In genomic region chr2L:22146247-22146646, dm6 we compare ENCODE assay signal across 1 fruit fly cellular context.
A peak's percentile ranks its signal among the peaks of the same experiment; 100 is the strongest.
TF ChIP-seq lines count a peak whose summit lies in the region.

No protein-coding gene starts in this region.

TF ChIP-seq in whole organism, embryonic, 481 proteins besides CTCF, POLR2A, EP300 and RAD21 (continued from another document and continues in another):
- TF ChIP-seq gcm2 (GFP tag; optimal IDR thresholded peaks at IDR 0.05; lab: Kevin White, UChicago) = no peak
- TF ChIP-seq so (GFP tag; IDR thresholded peaks at IDR 0.05; lab: Robert Waterston, UW) = no peak
- TF ChIP-seq Gug (GFP tag; IDR thresholded peaks at IDR 0.05; lab: Robert Waterston, UW) = no peak
- TF ChIP-seq Adf1 (GFP tag; IDR thresholded peaks at IDR 0.05; lab: Robert Waterston, UW) = no peak
- no peak for TF ChIP-seq dysf (GFP tag; IDR thresholded peaks at IDR 0.05; lab: Robert Waterston, UW)
- TF ChIP-seq ERR (GFP tag; optimal IDR thresholded peaks at IDR 0.05; lab: Kevin White, UChicago) = no peak
- no peak for TF ChIP-seq Atf6 (GFP tag; IDR thresholded peaks at IDR 0.05; lab: Robert Waterston, UW)
- no peak for TF ChIP-seq croc (GFP tag; conservative IDR thresholded peaks at IDR 0.05; lab: Robert Waterston, UW)
- TF ChIP-seq Dbx (GFP tag; IDR thresholded peaks at IDR 0.05; lab: Robert Waterston, UW) = no peak
- TF ChIP-seq CG14014 (GFP tag; IDR thresholded peaks at IDR 0.05; lab: Robert Waterston, UW) = no peak
- no peak for TF ChIP-seq nom (GFP tag; optimal IDR thresholded peaks at IDR 0.05; lab: Kevin White, UChicago)
- TF ChIP-seq gsb (GFP tag; IDR thresholded peaks at IDR 0.05; lab: Robert Waterston, UW) = no peak
- TF ChIP-seq CG2875 (GFP tag; optimal IDR thresholded peaks at IDR 0.05; lab: Kevin White, UChicago) = no peak
- TF ChIP-seq CG9876 (GFP tag; optimal IDR thresholded peaks at IDR 0.05; lab: Kevin White, UChicago) = no peak
- no peak for TF ChIP-seq Optix (GFP tag; IDR thresholded peaks at IDR 0.05; lab: Robert Waterston, UW)
- no peak for TF ChIP-seq tio (GFP tag; optimal IDR thresholded peaks at IDR 0.05; lab: Kevin White, UChicago)
- no peak for TF ChIP-seq Lhr (GFP tag; optimal IDR thresholded peaks at IDR 0.05; lab: Kevin White, UChicago)
- no peak for TF ChIP-seq CG12391 (tag; optimal IDR thresholded peaks at IDR 0.05; lab: Kevin White, UChicago)
- TF ChIP-seq CG2678 (tag; optimal IDR thresholded peaks at IDR 0.05; lab: Kevin White, UChicago) = no peak
- TF ChIP-seq CG13296 (GFP tag; optimal IDR thresholded peaks at IDR 0.05; lab: Kevin White, UChicago) = no peak
- TF ChIP-seq ham (GFP tag; IDR thresholded peaks at IDR 0.05; lab: Robert Waterston, UW) = no peak
- no peak for TF ChIP-seq Bteb2 (GFP tag; optimal IDR thresholded peaks at IDR 0.05; lab: Kevin White, UChicago)
- TF ChIP-seq H2.0 (GFP tag; IDR thresholded peaks at IDR 0.05; lab: Robert Waterston, UW) = no peak
- no peak for TF ChIP-seq seq (GFP tag; IDR thresholded peaks at IDR 0.05; lab: Robert Waterston, UW)
- no peak for TF ChIP-seq Aef1 (GFP tag; IDR thresholded peaks at IDR 0.05; lab: Robert Waterston, UW)
- TF ChIP-seq CG7271 (tag; optimal IDR thresholded peaks at IDR 0.05; lab: Kevin White, UChicago) = no peak
- 0 out of 3 replicates have a peak, but pooled peaks have one; percentile 8 for TF ChIP-seq H15 (GFP tag; IDR thresholded peaks at IDR 0.05; lab: Robert Waterston, UW)
- TF ChIP-seq CoRest (tag; optimal IDR thresholded peaks at IDR 0.05; lab: Kevin White, UChicago) = no peak
- peak; percentile 67 for TF ChIP-seq unc-4 (GFP tag; IDR thresholded peaks at IDR 0.05; lab: Robert Waterston, UW; ENCODE audit: partially characterized antibody)
- TF ChIP-seq nmo (GFP tag; optimal IDR thresholded peaks at IDR 0.05; lab: Kevin White, UChicago) = no peak
- TF ChIP-seq chif (GFP tag; optimal IDR thresholded peaks at IDR 0.05; lab: Kevin White, UChicago) = no peak
- TF ChIP-seq HLH4C (GFP tag; IDR thresholded peaks at IDR 0.05; lab: Robert Waterston, UW; ENCODE audit: partially characterized antibody) = peak; percentile 49; the same call in 2 of the 3 replicates
- TF ChIP-seq run (tag; optimal IDR thresholded peaks at IDR 0.05; lab: Kevin White, UChicago) = no peak
- TF ChIP-seq CG5180 (GFP tag; optimal IDR thresholded peaks at IDR 0.05; lab: Kevin White, UChicago) = no peak
- no peak for TF ChIP-seq slp2 (GFP tag; optimal IDR thresholded peaks at IDR 0.05; lab: Kevin White, UChicago)
- no peak for TF ChIP-seq ssp (GFP tag; IDR thresholded peaks at IDR 0.05; lab: Robert Waterston, UW)
- TF ChIP-seq Ada2b (GFP tag; IDR thresholded peaks at IDR 0.05; lab: Robert Waterston, UW) = no peak
- no peak for TF ChIP-seq CG2889 (GFP tag; IDR thresholded peaks at IDR 0.05; lab: Robert Waterston, UW)
- no peak for TF ChIP-seq bowl (GFP tag; IDR thresholded peaks at IDR 0.05; lab: Robert Waterston, UW)
- TF ChIP-seq HHEX (GFP tag; optimal IDR thresholded peaks at IDR 0.05; lab: Kevin White, UChicago) = no peak
- no peak for TF ChIP-seq pum (GFP tag; optimal IDR thresholded peaks at IDR 0.05; lab: Kevin White, UChicago)
- TF ChIP-seq CG5953 (GFP tag; IDR thresholded peaks at IDR 0.05; lab: Robert Waterston, UW) = no peak
- TF ChIP-seq E2f1 (GFP tag; IDR thresholded peaks at IDR 0.05; lab: Robert Waterston, UW) = no peak
- no peak for TF ChIP-seq Dref (GFP tag; IDR thresholded peaks at IDR 0.05; lab: Robert Waterston, UW)
- TF ChIP-seq cato (GFP tag; optimal IDR thresholded peaks at IDR 0.05; lab: Kevin White, UChicago; ENCODE audit: borderline replicate concordance) = no peak
- no peak for TF ChIP-seq dpn (GFP tag; optimal IDR thresholded peaks at IDR 0.05; lab: Kevin White, UChicago)
- no peak for TF ChIP-seq pfk (GFP tag; optimal IDR thresholded peaks at IDR 0.05; lab: Kevin White, UChicago)
- no peak for TF ChIP-seq fu2 (GFP tag; optimal IDR thresholded peaks at IDR 0.05; lab: Kevin White, UChicago)
- TF ChIP-seq toy (GFP tag; IDR thresholded peaks at IDR 0.05; lab: Robert Waterston, UW) = no peak
- no peak for TF ChIP-seq CG17802 (tag; optimal IDR thresholded peaks at IDR 0.05; lab: Kevin White, UChicago)
- no peak for TF ChIP-seq CG17829 (tag; optimal IDR thresholded peaks at IDR 0.05; lab: Kevin White, UChicago)
- TF ChIP-seq CG11560 (tag; IDR thresholded peaks at IDR 0.05; lab: Robert Waterston, UW) = no peak
- no peak for TF ChIP-seq CG17612 (GFP tag; IDR thresholded peaks at IDR 0.05; lab: Robert Waterston, UW)
- no peak for TF ChIP-seq fd64A (GFP tag; optimal IDR thresholded peaks at IDR 0.05; lab: Kevin White, UChicago)
- TF ChIP-seq E2f2 (GFP tag; IDR thresholded peaks at IDR 0.05; lab: Robert Waterston, UW) = no peak
- no peak for TF ChIP-seq CG7987 (GFP tag; optimal IDR thresholded peaks at IDR 0.05; lab: Kevin White, UChicago)
- TF ChIP-seq CG4282 (GFP tag; optimal IDR thresholded peaks at IDR 0.05; lab: Kevin White, UChicago) = no peak
- TF ChIP-seq CG1832 (GFP tag; optimal IDR thresholded peaks at IDR 0.05; lab: Kevin White, UChicago) = no peak
- 0 out of 2 replicates have a peak, but pooled peaks have one; percentile 8 for TF ChIP-seq vvl (GFP tag; IDR thresholded peaks at IDR 0.05; lab: Robert Waterston, UW)
- TF ChIP-seq peb (GFP tag; IDR thresholded peaks at IDR 0.05; lab: Robert Waterston, UW) = no peak
- TF ChIP-seq CG34422 (GFP tag; IDR thresholded peaks at IDR 0.05; lab: Robert Waterston, UW) = 0 out of 3 replicates have a peak, but pooled peaks have one; percentile 18
- TF ChIP-seq Usf (GFP tag; optimal IDR thresholded peaks at IDR 0.05; lab: Kevin White, UChicago) = no peak
- no peak for TF ChIP-seq onecut (GFP tag; IDR thresholded peaks at IDR 0.05; lab: Robert Waterston, UW)
- no peak for TF ChIP-seq Hmx (GFP tag; optimal IDR thresholded peaks at IDR 0.05; lab: Kevin White, UChicago)
- no peak for TF ChIP-seq Nf-YC (tag; optimal IDR thresholded peaks at IDR 0.05; lab: Kevin White, UChicago)
- no peak for TF ChIP-seq lmd (GFP tag; IDR thresholded peaks at IDR 0.05; lab: Robert Waterston, UW)
- no peak for TF ChIP-seq CG12299 (tag; optimal IDR thresholded peaks at IDR 0.05; lab: Kevin White, UChicago)
- TF ChIP-seq fd96Cb (tag; optimal IDR thresholded peaks at IDR 0.05; lab: Kevin White, UChicago) = no peak
- TF ChIP-seq Bgb (GFP tag; IDR thresholded peaks at IDR 0.05; lab: Robert Waterston, UW; ENCODE audit: partially characterized antibody) = peak; percentile 50; the same call in 1 of the 2 replicates
- TF ChIP-seq Ptx1 (GFP tag; IDR thresholded peaks at IDR 0.05; lab: Robert Waterston, UW) = no peak
- no peak for TF ChIP-seq h (optimal IDR thresholded peaks at IDR 0.05; lab: Kevin White, UChicago)
- no peak for TF ChIP-seq CG10959 (GFP tag; IDR thresholded peaks at IDR 0.05; lab: Robert Waterston, UW)
- peak; percentile 48; the same call in 2 of the 3 replicates for TF ChIP-seq Doc3 (GFP tag; IDR thresholded peaks at IDR 0.05; lab: Robert Waterston, UW; ENCODE audit: partially characterized antibody)
- no peak for TF ChIP-seq tgo (GFP tag; IDR thresholded peaks at IDR 0.05; lab: Robert Waterston, UW)
- TF ChIP-seq CG14050 (GFP tag; IDR thresholded peaks at IDR 0.05; lab: Robert Waterston, UW) = no peak
- no peak for TF ChIP-seq gt (GFP tag; IDR thresholded peaks at IDR 0.05; lab: Robert Waterston, UW)
- no peak for TF ChIP-seq dimm (GFP tag; IDR thresholded peaks at IDR 0.05; lab: Robert Waterston, UW)
- no peak for TF ChIP-seq CG6813 (GFP tag; optimal IDR thresholded peaks at IDR 0.05; lab: Kevin White, UChicago)
- TF ChIP-seq Hr51 (GFP tag; optimal IDR thresholded peaks at IDR 0.05; lab: Kevin White, UChicago) = no peak
- no peak for TF ChIP-seq HmgZ (tag; optimal IDR thresholded peaks at IDR 0.05; lab: Kevin White, UChicago)
- no peak for TF ChIP-seq CG17912 (GFP tag; optimal IDR thresholded peaks at IDR 0.05; lab: Kevin White, UChicago)
- TF ChIP-seq Scr (GFP tag; IDR thresholded peaks at IDR 0.05; lab: Robert Waterston, UW; ENCODE audit: partially characterized antibody) = peak; percentile 57
- no peak for TF ChIP-seq dati (GFP tag; IDR thresholded peaks at IDR 0.05; lab: Robert Waterston, UW)
- TF ChIP-seq nau (GFP tag; optimal IDR thresholded peaks at IDR 0.05; lab: Kevin White, UChicago) = no peak
- TF ChIP-seq Hr3 (GFP tag; optimal IDR thresholded peaks at IDR 0.05; lab: Kevin White, UChicago) = no peak
- no peak for TF ChIP-seq CG6254 (GFP tag; optimal IDR thresholded peaks at IDR 0.05; lab: Kevin White, UChicago)
- TF ChIP-seq MBD-R2 (GFP tag; IDR thresholded peaks at IDR 0.05; lab: Robert Waterston, UW) = 0 out of 2 replicates have a peak, but pooled peaks have one; percentile 19
- no peak for TF ChIP-seq NFAT (GFP tag; IDR thresholded peaks at IDR 0.05; lab: Robert Waterston, UW)
- no peak for TF ChIP-seq CG3726 (GFP tag; IDR thresholded peaks at IDR 0.05; lab: Robert Waterston, UW)
- TF ChIP-seq CG9215 (GFP tag; IDR thresholded peaks at IDR 0.05; lab: Robert Waterston, UW) = no peak
- TF ChIP-seq CG32532 (GFP tag; IDR thresholded peaks at IDR 0.05; lab: Robert Waterston, UW) = no peak
- no peak for TF ChIP-seq mam (GFP tag; optimal IDR thresholded peaks at IDR 0.05; lab: Kevin White, UChicago)
- TF ChIP-seq Med (GFP tag; lab: Kevin White, UChicago) = no peak
- no peak for TF ChIP-seq ttk (GFP tag; IDR thresholded peaks at IDR 0.05; lab: Robert Waterston, UW)
- peak; percentile 28 for TF ChIP-seq Sry-δ (GFP tag; optimal IDR thresholded peaks at IDR 0.05; lab: Kevin White, UChicago)
- TF ChIP-seq CG32767 (GFP tag; IDR thresholded peaks at IDR 0.05; lab: Robert Waterston, UW) = no peak
- 0 out of 2 replicates have a peak, but pooled peaks have one; percentile 8 for TF ChIP-seq sob (GFP tag; IDR thresholded peaks at IDR 0.05; lab: Robert Waterston, UW)
- TF ChIP-seq ap (GFP tag; IDR thresholded peaks at IDR 0.05; lab: Robert Waterston, UW) = no peak
- TF ChIP-seq oc (tag; optimal IDR thresholded peaks at IDR 0.05; lab: Kevin White, UChicago) = no peak
- TF ChIP-seq CG8388 (GFP tag; optimal IDR thresholded peaks at IDR 0.05; lab: Kevin White, UChicago) = no peak
- no peak for TF ChIP-seq aop (GFP tag; IDR thresholded peaks at IDR 0.05; lab: Robert Waterston, UW)
- no peak for TF ChIP-seq Fer1 (GFP tag; optimal IDR thresholded peaks at IDR 0.05; lab: Kevin White, UChicago)
- no peak for TF ChIP-seq CG4820 (GFP tag; optimal IDR thresholded peaks at IDR 0.05; lab: Kevin White, UChicago)
- TF ChIP-seq psq (GFP tag; optimal IDR thresholded peaks at IDR 0.05; lab: Kevin White, UChicago) = no peak
- TF ChIP-seq CG10462 (GFP tag; optimal IDR thresholded peaks at IDR 0.05; lab: Kevin White, UChicago) = no peak
- TF ChIP-seq crc (GFP tag; optimal IDR thresholded peaks at IDR 0.05; lab: Kevin White, UChicago) = no peak
- TF ChIP-seq kni (GFP tag; optimal IDR thresholded peaks at IDR 0.05; lab: Kevin White, UChicago) = no peak
- TF ChIP-seq CG12942 (GFP tag; optimal IDR thresholded peaks at IDR 0.05; lab: Kevin White, UChicago) = no peak
- TF ChIP-seq Drgx (GFP tag; IDR thresholded peaks at IDR 0.05; lab: Robert Waterston, UW) = no peak
- no peak for TF ChIP-seq CG1024 (GFP tag; IDR thresholded peaks at IDR 0.05; lab: Robert Waterston, UW)
- no peak for TF ChIP-seq slbo (GFP tag; IDR thresholded peaks at IDR 0.05; lab: Robert Waterston, UW)
- TF ChIP-seq bbx (GFP tag; IDR thresholded peaks at IDR 0.05; lab: Robert Waterston, UW; ENCODE audit: partially characterized antibody) = peak; percentile 26; the same call in 1 of the 2 replicates
- TF ChIP-seq br (optimal IDR thresholded peaks at IDR 0.05; lab: Kevin White, UChicago) = no peak
- no peak for TF ChIP-seq yki (optimal IDR thresholded peaks at IDR 0.05; lab: Kevin White, UChicago)
- TF ChIP-seq CG30020 (tag; optimal IDR thresholded peaks at IDR 0.05; lab: Kevin White, UChicago) = no peak
- TF ChIP-seq sc (optimal IDR thresholded peaks at IDR 0.05; lab: Kevin White, UChicago) = no peak
- no peak for TF ChIP-seq sc (GFP tag; optimal IDR thresholded peaks at IDR 0.05; lab: Kevin White, UChicago)
- TF ChIP-seq kah (GFP tag; optimal IDR thresholded peaks at IDR 0.05; lab: Kevin White, UChicago) = no peak
- TF ChIP-seq Nf-YA (GFP tag; IDR thresholded peaks at IDR 0.05; lab: Robert Waterston, UW) = no peak
- TF ChIP-seq BtbVII (GFP tag; optimal IDR thresholded peaks at IDR 0.05; lab: Kevin White, UChicago) = no peak
- no peak for TF ChIP-seq CG3163 (GFP tag; optimal IDR thresholded peaks at IDR 0.05; lab: Kevin White, UChicago)
- TF ChIP-seq sug (tag; optimal IDR thresholded peaks at IDR 0.05; lab: Kevin White, UChicago) = no peak
- TF ChIP-seq Kr (GFP tag; optimal IDR thresholded peaks at IDR 0.05; lab: Kevin White, UChicago) = no peak
- no peak for TF ChIP-seq CG4360 (GFP tag; IDR thresholded peaks at IDR 0.05; lab: Robert Waterston, UW)
- TF ChIP-seq BEAF-32 (GFP tag; optimal IDR thresholded peaks at IDR 0.05; lab: Kevin White, UChicago) = peak; percentile 62
- TF ChIP-seq Hr78 (GFP tag; optimal IDR thresholded peaks at IDR 0.05; lab: Kevin White, UChicago) = no peak
- no peak for TF ChIP-seq Hand (GFP tag; optimal IDR thresholded peaks at IDR 0.05; lab: Kevin White, UChicago)
- no peak for TF ChIP-seq Pdp1 (GFP tag; optimal IDR thresholded peaks at IDR 0.05; lab: Kevin White, UChicago)
- TF ChIP-seq crp (GFP tag; optimal IDR thresholded peaks at IDR 0.05; lab: Kevin White, UChicago) = peak in 1 of 2 experiments; percentile 80
- no peak for TF ChIP-seq CG13424 (tag; optimal IDR thresholded peaks at IDR 0.05; lab: Kevin White, UChicago)
- TF ChIP-seq pnt (GFP tag; optimal IDR thresholded peaks at IDR 0.05; lab: Kevin White, UChicago) = no peak
- peak; percentile 16 for TF ChIP-seq Hmr (GFP tag; optimal IDR thresholded peaks at IDR 0.05; lab: Kevin White, UChicago)
- no peak for TF ChIP-seq lilli (GFP tag; optimal IDR thresholded peaks at IDR 0.05; lab: Kevin White, UChicago)
- TF ChIP-seq Six4 (GFP tag; optimal IDR thresholded peaks at IDR 0.05; lab: Kevin White, UChicago) = no peak
- TF ChIP-seq twi (tag; optimal IDR thresholded peaks at IDR 0.05; lab: Kevin White, UChicago) = no peak
- TF ChIP-seq bab2 (GFP tag; optimal IDR thresholded peaks at IDR 0.05; lab: Kevin White, UChicago) = no peak
- no peak for TF ChIP-seq Fer3 (tag; optimal IDR thresholded peaks at IDR 0.05; lab: Kevin White, UChicago)
- TF ChIP-seq odd (GFP tag; optimal IDR thresholded peaks at IDR 0.05; lab: Kevin White, UChicago) = no peak
- no peak for TF ChIP-seq CG11093 (GFP tag; IDR thresholded peaks at IDR 0.05; lab: Robert Waterston, UW)
- no peak for TF ChIP-seq CG14667 (GFP tag; IDR thresholded peaks at IDR 0.05; lab: Robert Waterston, UW)
- TF ChIP-seq scrt (GFP tag; optimal IDR thresholded peaks at IDR 0.05; lab: Kevin White, UChicago) = peak; percentile 42
